Fruit fly (Drosophila melanogaster) whole organism, embryonic: ENCODE results near the gene CG5516.

Experiments used
- Abd-B ChIP-seq: fragments of 200-800 bp; sonication (Bioruptor generic); optimal IDR thresholded peaks from 2 replicates; lab custom pipeline; 2018; ENCODE audit warnings: missing biosample characterization, mild to moderate bottlenecking, missing genetic modification characterization, moderate library complexity
- BEAF-32 ChIP-seq: fragments of 200-800 bp; sonication (Bioruptor generic); optimal IDR thresholded peaks from 3 replicates; lab custom pipeline; 2017; ENCODE audit warnings: missing biosample characterization, missing genetic modification characterization, mild to moderate bottlenecking, moderate library complexity, missing genetic modification reagents
- Blimp-1 ChIP-seq: fragments of 200-800 bp; sonication (Bioruptor generic); optimal IDR thresholded peaks from 3 replicates; lab custom pipeline; 2018; ENCODE audit warnings: missing biosample characterization, missing genetic modification characterization, mild to moderate bottlenecking, moderate library complexity, missing genetic modification reagents
- CG10565 ChIP-seq: fragments of 200-800 bp; sonication (Bioruptor generic); optimal IDR thresholded peaks from 3 replicates; lab custom pipeline; 2016; ENCODE audit warnings: missing biosample characterization, mild to moderate bottlenecking, missing genetic modification characterization
- CG10959 ChIP-seq: fragments of 200-800 bp; sonication (Bioruptor generic); IDR thresholded peaks from 2 replicates; pipeline ENCODE4 v1.3.6; 2022; ENCODE audit warnings: missing biosample characterization, missing genetic modification characterization
- CG11504 ChIP-seq: fragments of 200-800 bp; sonication (Bioruptor generic); optimal IDR thresholded peaks from 3 replicates; lab custom pipeline; 2019; ENCODE audit warnings: missing biosample characterization, mild to moderate bottlenecking, missing genetic modification characterization, moderate library complexity
- CG15011 ChIP-seq: fragments of 200-800 bp; sonication (Bioruptor generic); optimal IDR thresholded peaks from 3 replicates; lab custom pipeline; 2018; ENCODE audit warnings: missing biosample characterization, mild to moderate bottlenecking, missing genetic modification characterization
- CG1602 ChIP-seq: fragments of 200-800 bp; sonication (Bioruptor generic); optimal IDR thresholded peaks from 3 replicates; lab custom pipeline; 2016; ENCODE audit warnings: missing biosample characterization, missing genetic modification characterization
- CG1647 ChIP-seq: fragments of 200-800 bp; sonication (Bioruptor generic); optimal IDR thresholded peaks from 3 replicates; lab custom pipeline; 2016; ENCODE audit warnings: missing biosample characterization, missing genetic modification characterization
- CG16779 ChIP-seq: fragments of 200-800 bp; sonication (Bioruptor generic); IDR thresholded peaks from 2 replicates; pipeline ENCODE4 v1.3.6; 2022; ENCODE audit warnings: missing biosample characterization, missing genetic modification characterization
- CG16815 ChIP-seq: fragments of 200-800 bp; sonication (Bioruptor generic); optimal IDR thresholded peaks from 3 replicates; lab custom pipeline; 2017; ENCODE audit warnings: missing biosample characterization, mild to moderate bottlenecking, missing genetic modification characterization
- CG17186 ChIP-seq: fragments of 200-800 bp; sonication (Bioruptor generic); optimal IDR thresholded peaks from 3 replicates; lab custom pipeline; 2017; ENCODE audit warnings: missing biosample characterization, missing genetic modification reagents, missing genetic modification characterization
- CG17328 ChIP-seq: fragments of 200-800 bp; sonication (Bioruptor generic); IDR thresholded peaks from 2 replicates; pipeline ENCODE4 v1.3.6; 2022; ENCODE audit warnings: missing biosample characterization, missing genetic modification characterization
- CG17612 ChIP-seq: fragments of 200-800 bp; sonication (Bioruptor generic); IDR thresholded peaks from 2 replicates; pipeline ENCODE4 v1.3.6; 2022; ENCODE audit warnings: missing biosample characterization, missing genetic modification characterization
- CG17802 ChIP-seq: fragments of 200-800 bp; sonication (Bioruptor generic); optimal IDR thresholded peaks from 2 replicates; lab custom pipeline; 2018; ENCODE audit warnings: missing biosample characterization, mild to moderate bottlenecking, missing genetic modification characterization, moderate library complexity
- CG18011 ChIP-seq: fragments of 200-800 bp; sonication (Bioruptor generic); optimal IDR thresholded peaks from 2 replicates; lab custom pipeline; 2017; ENCODE audit warnings: missing biosample characterization, missing genetic modification characterization, mild to moderate bottlenecking, moderate library complexity, missing genotype
- CG2129 ChIP-seq: fragments of 200-800 bp; sonication (Bioruptor generic); IDR thresholded peaks from 2 replicates; pipeline ENCODE4 v1.3.6; 2022; ENCODE audit warnings: missing biosample characterization, missing genetic modification characterization; ENCODE audit not compliant: partially characterized antibody
- CG32767 ChIP-seq: fragments of 200-800 bp; sonication (Bioruptor generic); IDR thresholded peaks from 2 replicates; pipeline ENCODE4 v1.3.6; 2022; ENCODE audit warnings: missing biosample characterization, missing genetic modification characterization
- CG3407 ChIP-seq: fragments of 200-800 bp; sonication (Bioruptor generic); optimal IDR thresholded peaks from 2 replicates; lab custom pipeline; 2018; ENCODE audit warnings: missing biosample characterization, mild to moderate bottlenecking, missing genetic modification characterization
- CG42726 ChIP-seq: fragments of 200-800 bp; sonication (Bioruptor generic); IDR thresholded peaks from 2 replicates; pipeline ENCODE4 v1.3.6; 2022; ENCODE audit warnings: missing biosample characterization, missing genetic modification characterization; ENCODE audit not compliant: partially characterized antibody
- CG4328 ChIP-seq: fragments of 200-800 bp; sonication (Bioruptor generic); optimal IDR thresholded peaks from 3 replicates; lab custom pipeline; 2017; ENCODE audit warnings: missing biosample characterization, missing genetic modification reagents, missing genetic modification characterization
- CG5953 ChIP-seq: fragments of 200-800 bp; sonication (Bioruptor generic); IDR thresholded peaks from 2 replicates; pipeline ENCODE4 v1.3.6; 2022; ENCODE audit warnings: missing biosample characterization, missing genetic modification characterization
- CG6813 ChIP-seq: fragments of 200-800 bp; sonication (Bioruptor generic); optimal IDR thresholded peaks from 2 replicates; lab custom pipeline; 2017; ENCODE audit warnings: missing biosample characterization, missing genetic modification characterization, mild to moderate bottlenecking, moderate library complexity, missing genetic modification reagents
- CG9932 ChIP-seq: fragments of 200-800 bp; sonication (Bioruptor generic); IDR thresholded peaks from 2 replicates; pipeline ENCODE4 v1.3.6; 2022; ENCODE audit warnings: missing biosample characterization, missing genetic modification characterization
- Camta ChIP-seq: fragments of 200-800 bp; sonication (Bioruptor generic); optimal IDR thresholded peaks from 2 replicates; lab custom pipeline; 2016; ENCODE audit warnings: missing biosample characterization, missing genetic modification characterization
- Elba2 ChIP-seq: fragments of 200-800 bp; sonication (Bioruptor generic); optimal IDR thresholded peaks from 3 replicates; lab custom pipeline; 2016; ENCODE audit warnings: missing biosample characterization, missing genetic modification characterization
- HmgD ChIP-seq: fragments of 200-800 bp; sonication (Bioruptor generic); optimal IDR thresholded peaks from 3 replicates; lab custom pipeline; 2016; ENCODE audit warnings: missing biosample characterization, missing genetic modification characterization
- Hr3 ChIP-seq: fragments of 200-800 bp; sonication (Bioruptor generic); optimal IDR thresholded peaks from 3 replicates; lab custom pipeline; 2016; ENCODE audit warnings: missing biosample characterization, missing genetic modification characterization
- Mad ChIP-seq: fragments of 200-800 bp; sonication (Bioruptor generic); optimal IDR thresholded peaks from 2 replicates; lab custom pipeline; 2016; ENCODE audit warnings: missing biosample characterization, missing genetic modification characterization
- Mes4 ChIP-seq: fragments of 200-800 bp; sonication (Bioruptor generic); optimal IDR thresholded peaks from 2 replicates; lab custom pipeline; 2016; ENCODE audit warnings: missing biosample characterization, missing genetic modification characterization
- Sox100B ChIP-seq: fragments of 200-800 bp; sonication (Bioruptor generic); optimal IDR thresholded peaks from 3 replicates; lab custom pipeline; 2018; ENCODE audit warnings: missing biosample characterization, mild to moderate bottlenecking, missing genetic modification characterization
- Sox102F ChIP-seq: fragments of 200-800 bp; sonication (Bioruptor generic); optimal IDR thresholded peaks from 2 replicates; lab custom pipeline; 2018; ENCODE audit warnings: missing biosample characterization, mild to moderate bottlenecking, missing genetic modification characterization, moderate library complexity
- Tbp ChIP-seq: fragments of >200 bp; optimal IDR thresholded peaks from 2 replicates; lab custom pipeline; 2018; ENCODE audit warnings: missing biosample characterization, missing genetic modification characterization
- ab ChIP-seq: fragments of 200-800 bp; sonication (Bioruptor generic); optimal IDR thresholded peaks from 2 replicates; lab custom pipeline; 2016; ENCODE audit warnings: missing biosample characterization, missing genetic modification characterization
- ash1 ChIP-seq: fragments of 200-800 bp; sonication (Bioruptor generic); optimal IDR thresholded peaks from 2 replicates; lab custom pipeline; 2018; ENCODE audit warnings: missing biosample characterization, mild to moderate bottlenecking, missing genetic modification characterization
- disco-r ChIP-seq: fragments of 200-800 bp; sonication (Bioruptor generic); optimal IDR thresholded peaks from 2 replicates; lab custom pipeline; 2016; ENCODE audit warnings: missing biosample characterization, missing genetic modification characterization
- dm ChIP-seq: fragments of 200-800 bp; sonication (Bioruptor generic); optimal IDR thresholded peaks from 3 replicates; lab custom pipeline; 2016; ENCODE audit warnings: missing biosample characterization, missing genetic modification characterization
- ind ChIP-seq: fragments of 200-800 bp; sonication (Bioruptor generic); optimal IDR thresholded peaks from 3 replicates; lab custom pipeline; 2016; ENCODE audit warnings: missing biosample characterization, missing genetic modification characterization
- insv ChIP-seq, 2 experiments: fragments of 200-800 bp; sonication (Bioruptor generic); optimal IDR thresholded peaks; 3 replicates each; lab custom pipeline; 2016 to 2018; ENCODE audit warnings: missing biosample characterization in 2 of 2, missing genetic modification characterization in 2 of 2
- kah ChIP-seq: fragments of 200-800 bp; sonication (Bioruptor generic); optimal IDR thresholded peaks from 2 replicates; lab custom pipeline; 2018; ENCODE audit warnings: missing biosample characterization, mild to moderate bottlenecking, missing genetic modification characterization
- lbe ChIP-seq: fragments of 200-800 bp; sonication (Bioruptor generic); optimal IDR thresholded peaks from 2 replicates; lab custom pipeline; 2016; ENCODE audit warnings: missing biosample characterization, mild to moderate bottlenecking, missing genetic modification characterization
- onecut ChIP-seq: fragments of 200-800 bp; sonication (Bioruptor generic); IDR thresholded peaks from 2 replicates; pipeline ENCODE4 v1.3.6; 2022; ENCODE audit warnings: missing biosample characterization, missing genetic modification characterization
- pnt ChIP-seq: fragments of 200-800 bp; sonication (Bioruptor generic); optimal IDR thresholded peaks from 3 replicates; lab custom pipeline; 2016; ENCODE audit warnings: missing biosample characterization, missing genetic modification characterization
- schlank ChIP-seq: fragments of 200-800 bp; sonication (Bioruptor generic); optimal IDR thresholded peaks from 2 replicates; lab custom pipeline; 2018; ENCODE audit warnings: missing biosample characterization, mild to moderate bottlenecking, missing genetic modification characterization
- scrt ChIP-seq: fragments of 200-800 bp; sonication (Bioruptor generic); optimal IDR thresholded peaks from 2 replicates; lab custom pipeline; 2018; ENCODE audit warnings: missing biosample characterization, mild to moderate bottlenecking, missing genetic modification characterization, moderate library complexity
- sd ChIP-seq: fragments of 200-800 bp; sonication (Bioruptor generic); optimal IDR thresholded peaks from 3 replicates; lab custom pipeline; 2018; ENCODE audit warnings: missing biosample characterization, mild to moderate bottlenecking, missing genetic modification characterization, moderate library complexity
- sens ChIP-seq: fragments of 200-800 bp; sonication (Bioruptor generic); peaks from one replicate; lab custom pipeline; 2016; ENCODE audit warnings: missing biosample characterization, missing genetic modification characterization
- sqz ChIP-seq: fragments of 200-800 bp; sonication (Bioruptor generic); optimal IDR thresholded peaks from 3 replicates; lab custom pipeline; 2018; ENCODE audit warnings: missing biosample characterization, mild to moderate bottlenecking, missing genetic modification characterization
- stwl ChIP-seq: fragments of 200-800 bp; sonication (Bioruptor generic); optimal IDR thresholded peaks from 3 replicates; lab custom pipeline; 2018; ENCODE audit warnings: missing biosample characterization, mild to moderate bottlenecking, missing genetic modification characterization, moderate library complexity
- tio ChIP-seq: fragments of 200-800 bp; sonication (Bioruptor generic); optimal IDR thresholded peaks from 2 replicates; lab custom pipeline; 2017; ENCODE audit warnings: missing biosample characterization, missing genetic modification characterization, inconsistent platforms
- tx ChIP-seq: fragments of 200-800 bp; sonication (Bioruptor generic); optimal IDR thresholded peaks from 2 replicates; lab custom pipeline; 2016; ENCODE audit warnings: missing biosample characterization, missing genetic modification characterization

CG5516 gene

DNA sequence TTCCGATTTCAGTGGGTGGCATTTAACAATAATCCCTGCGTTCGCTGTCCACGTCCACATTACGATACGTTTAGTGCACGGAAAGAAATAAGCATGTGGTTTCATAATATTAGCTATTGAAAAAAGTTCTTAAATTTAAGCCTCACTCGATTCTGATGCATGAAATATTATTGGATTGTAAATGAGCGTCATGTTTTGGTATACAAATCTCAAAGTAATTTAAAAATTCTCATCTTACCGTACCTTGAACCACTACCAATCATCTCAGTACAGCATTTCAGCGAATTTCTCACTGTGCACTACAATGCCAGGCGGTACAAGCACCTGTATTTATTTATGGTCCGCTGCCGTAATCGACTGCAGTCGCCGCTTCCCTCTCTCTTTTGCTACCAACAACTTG is 10.6 kb downstream of the CG5516 start (continued):
- TF ChIP-seq CG18011 (no peak), Sox102F (GFP tag; lab: Kevin White, UChicago) (peak; percentile 90), sqz (GFP tag; lab: Kevin White, UChicago) (peak; percentile 68), Hr3 (GFP tag; lab: Kevin White, UChicago) (peak; percentile 82), CG10959 (GFP tag; lab: Robert Waterston, UW) (no peak), disco-r (GFP tag; lab: Kevin White, UChicago) (peak; percentile 50), CG16815 (peak; percentile 56), CG17186 (GFP tag; lab: Kevin White, UChicago) (peak; percentile 7), Camta (peak; percentile 78), pnt (peak; percentile 78), Mad (GFP tag; lab: Kevin White, UChicago) (peak; percentile 70), ind (GFP tag; lab: Kevin White, UChicago) (peak; percentile 81), CG1602 (peak; percentile 68), Abd-B (peak; percentile 76), scrt (peak; percentile 57), CG15011 (GFP tag; lab: Kevin White, UChicago) (peak; percentile 56), Tbp (GFP tag; lab: Kevin White, UChicago) (no peak), CG32767 (GFP tag; lab: Robert Waterston, UW) (no peak), BEAF-32 (GFP tag; lab: Kevin White, UChicago) (no peak), CG10565 (no peak), CG16779 (no peak), dm (GFP tag; lab: Kevin White, UChicago) (peak; percentile 21), CG17802 (peak; percentile 38), CG5953 (no peak), kah (GFP tag; lab: Kevin White, UChicago) (peak; percentile 77), CG9932 (GFP tag; lab: Robert Waterston, UW) (no peak), ab (peak; percentile 74), stwl (tag; lab: Kevin White, UChicago) (no peak), lbe (peak; percentile 14), CG3407 (peak; percentile 67), sd (peak; percentile 28), CG6813 (GFP tag; lab: Kevin White, UChicago) (peak; percentile 71), Sox100B (GFP tag; lab: Kevin White, UChicago) (peak; percentile 82), insv (GFP tag; optimal IDR thresholded peaks at IDR 0.05; lab: Kevin White, UChicago) (no peak), schlank (tag; lab: Kevin White, UChicago) (peak; percentile 45), CG42726 (GFP tag; lab: Robert Waterston, UW) (no peak), Elba2 (GFP tag; lab: Kevin White, UChicago) (no peak), sens (GFP tag; lab: Kevin White, UChicago) (peak; percentile 96), tx (peak; percentile 78), CG4328 (GFP tag; lab: Kevin White, UChicago) (peak; percentile 66), CG17328 (GFP tag; lab: Robert Waterston, UW) (no peak), CG17612 (no peak), CG2129 (GFP tag; lab: Robert Waterston, UW) (no peak), CG1647 (GFP tag; lab: Kevin White, UChicago) (peak; percentile 58), CG11504 (tag; lab: Kevin White, UChicago) (peak; percentile 88), onecut (GFP tag; lab: Robert Waterston, UW) (peak; percentile 61), Mes4 (peak; percentile 71), Blimp-1 (GFP tag; lab: Kevin White, UChicago) (peak; percentile 80), ash1 (GFP tag; lab: Kevin White, UChicago) (no peak), tio (GFP tag; lab: Kevin White, UChicago) (peak; percentile 75), HmgD (no peak)
